ENCODE assay signal across 2 fruit fly cellular contexts in genomic region chr3R:23192984-23193383, dm6.
TF ChIP-seq lines count a peak whose summit lies in the region.

No protein-coding gene starts in this region.

- TF ChIP-seq CTCF in whole organism, embryonic (GFP tag; optimal IDR thresholded peaks at IDR 0.05; lab: Kevin White, UChicago) = no peak

TF ChIP-seq in whole organism, embryonic, 481 proteins besides CTCF, POLR2A, EP300 and RAD21:
- no peak for TF ChIP-seq CG7372 (GFP tag; IDR thresholded peaks at IDR 0.05; lab: Robert Waterston, UW)
- TF ChIP-seq dimm (GFP tag; IDR thresholded peaks at IDR 0.05; lab: Robert Waterston, UW) = no peak
- no peak for TF ChIP-seq CG17385 (GFP tag; optimal IDR thresholded peaks at IDR 0.05; lab: Kevin White, UChicago)
- TF ChIP-seq ci (GFP tag; IDR thresholded peaks at IDR 0.05; lab: Robert Waterston, UW) = no peak
- TF ChIP-seq CG8281 (tag; optimal IDR thresholded peaks at IDR 0.05; lab: Kevin White, UChicago) = peak; percentile 68
- 0 out of 2 replicates have a peak, but pooled peaks have one; percentile 9 for TF ChIP-seq toy (GFP tag; IDR thresholded peaks at IDR 0.05; lab: Robert Waterston, UW)
TF ChIP-seq in whole organism, embryonic: peak in this region for 2.

TF ChIP-seq in whole organism, prepupa, 60 proteins besides CTCF, POLR2A, EP300 and RAD21:
- TF ChIP-seq CG11902 (GFP tag; optimal IDR thresholded peaks at IDR 0.05; lab: Kevin White, UChicago) (no peak), spab (GFP tag; optimal IDR thresholded peaks at IDR 0.05; lab: Kevin White, UChicago) (no peak), Smox (GFP tag; optimal IDR thresholded peaks at IDR 0.05; lab: Kevin White, UChicago) (no peak), Hr38 (GFP tag; optimal IDR thresholded peaks at IDR 0.05; lab: Kevin White, UChicago) (no peak), svp (GFP tag; lab: Kevin White, UChicago) (peak; percentile 97), Hr39 (GFP tag; optimal IDR thresholded peaks at IDR 0.05; lab: Kevin White, UChicago) (no peak), CG6792 (GFP tag; optimal IDR thresholded peaks at IDR 0.05; lab: Kevin White, UChicago) (no peak), Eip78C (GFP tag; lab: Kevin White, UChicago) (no peak)
